Worm (Caenorhabditis elegans) whole organism, L1 larva: ENCODE data around the gene R11F4.1.

Experiments used
- C04F5.9 ChIP-seq: sonication (generic microtip); optimal IDR thresholded peaks from 2 replicates; lab custom pipeline; 2016; ENCODE audit warnings: missing genetic modification characterization, missing compliant biosample characterization
- Y116A8C.19 ChIP-seq: sonication (generic microtip); optimal IDR thresholded peaks from 2 replicates; lab custom pipeline; 2016; ENCODE audit warnings: missing compliant biosample characterization, missing genetic modification characterization, borderline replicate concordance
- aha-1 ChIP-seq: fragments of 150-350 bp; optimal IDR thresholded peaks from 2 replicates; lab custom pipeline; 2014; ENCODE audit warnings: missing biosample characterization, missing genetic modification characterization
- ama-1 ChIP-seq: fragments of 150-350 bp; optimal IDR thresholded peaks from 2 replicates; lab custom pipeline; 2014
- ceh-63 ChIP-seq: fragments of 200-800 bp; sonication (Bioruptor generic); optimal IDR thresholded peaks from 2 replicates; lab custom pipeline; 2018; ENCODE audit warnings: mild to moderate bottlenecking, missing genetic modification characterization, missing compliant biosample characterization
- ceh-8 ChIP-seq: fragments of 200-800 bp; sonication (Bioruptor generic); optimal IDR thresholded peaks from 2 replicates; lab custom pipeline; 2018; ENCODE audit warnings: mild to moderate bottlenecking, missing genetic modification characterization, moderate library complexity, missing compliant biosample characterization
- ceh-88 ChIP-seq: fragments of 200-800 bp; sonication (Bioruptor generic); IDR thresholded peaks from 2 replicates; pipeline ENCODE4 v1.3.6; 2022; ENCODE audit warnings: missing genetic modification characterization, missing compliant biosample characterization
- ceh-90 ChIP-seq: sonication (generic microtip); optimal IDR thresholded peaks from 2 replicates; lab custom pipeline; 2016; ENCODE audit warnings: missing genetic modification characterization, missing compliant biosample characterization
- ces-1 ChIP-seq: fragments of 150-350 bp; optimal IDR thresholded peaks from 2 replicates; lab custom pipeline; 2014; ENCODE audit warnings: missing biosample characterization, missing genetic modification reagents, missing genetic modification characterization
- dpl-1 ChIP-seq, 3 experiments: fragments of 150-350 bp in 2 of 3; sonication (generic microtip) in 1 of 3; optimal IDR thresholded peaks; 2 replicates each; lab custom pipeline; 2014 to 2017; ENCODE audit warnings: missing biosample characterization in 3 of 3, missing genetic modification characterization in 3 of 3, missing genetic modification reagents in 3 of 3
- efl-1 ChIP-seq, 4 experiments: fragments of 150-350 bp; optimal IDR thresholded peaks in 3 of 4; peaks in 1 of 4; 1 replicate in 1 of 4; 2 replicates in 3 of 4; lab custom pipeline; 2014; ENCODE audit warnings: missing biosample characterization in 2 of 4, missing genetic modification characterization in 2 of 4, missing genetic modification reagents in 2 of 4
- efl-3 ChIP-seq: fragments of 200-800 bp; sonication (Bioruptor generic); optimal IDR thresholded peaks from 2 replicates; lab custom pipeline; 2018; ENCODE audit warnings: mild to moderate bottlenecking, missing genetic modification characterization, missing compliant biosample characterization
- egl-13 ChIP-seq: sonication (generic microtip); optimal IDR thresholded peaks from 2 replicates; lab custom pipeline; 2016; ENCODE audit warnings: missing genotype, missing genetic modification reagents, missing genetic modification characterization, missing compliant biosample characterization
- egl-27 ChIP-seq, 2 experiments: fragments of 150-350 bp in 1 of 2; sonication (generic microtip); optimal IDR thresholded peaks; 3 replicates each; lab custom pipeline; 2017 to 2018; ENCODE audit warnings: missing biosample characterization in 2 of 2, missing genetic modification characterization in 2 of 2, missing genetic modification reagents in 2 of 2
- elt-3 ChIP-seq, 6 experiments: fragments of 150-350 bp in 1 of 6; sonication (generic microtip); optimal IDR thresholded peaks; 2 replicates each; lab custom pipeline; 2017 to 2018; ENCODE audit warnings: missing biosample characterization in 6 of 6, missing genetic modification characterization in 6 of 6, inconsistent platforms in 1 of 6
- ets-5 ChIP-seq: fragments of 200-800 bp; sonication (Bioruptor generic); IDR thresholded peaks from 2 replicates; pipeline ENCODE4 v1.3.6; 2022; ENCODE audit warnings: missing genetic modification characterization, missing compliant biosample characterization
- fkh-4 ChIP-seq: sonication (generic microtip); optimal IDR thresholded peaks from 2 replicates; lab custom pipeline; 2016; ENCODE audit warnings: missing compliant biosample characterization, missing genetic modification characterization, borderline replicate concordance
- fkh-8 ChIP-seq: sonication (generic microtip); optimal IDR thresholded peaks from 2 replicates; lab custom pipeline; 2016; ENCODE audit warnings: mild to moderate bottlenecking, missing genetic modification characterization, missing compliant biosample characterization
- fos-1 ChIP-seq: fragments of 150-350 bp; optimal IDR thresholded peaks from 2 replicates; lab custom pipeline; 2014; ENCODE audit warnings: missing biosample characterization, missing genetic modification characterization
- hlh-4 ChIP-seq: sonication (generic microtip); optimal IDR thresholded peaks from 2 replicates; lab custom pipeline; 2016; ENCODE audit warnings: mild to moderate bottlenecking, missing genetic modification characterization, missing compliant biosample characterization
- irx-1 ChIP-seq: sonication (generic microtip); optimal IDR thresholded peaks from 2 replicates; lab custom pipeline; 2016; ENCODE audit warnings: missing genetic modification characterization, missing compliant biosample characterization
- isw-1 ChIP-seq: fragments of 200-800 bp; sonication (Bioruptor generic); IDR thresholded peaks from 2 replicates; pipeline ENCODE4 v1.3.6; 2022; ENCODE audit warnings: missing genetic modification characterization, missing compliant biosample characterization
- jun-1 ChIP-seq: fragments of 150-350 bp; optimal IDR thresholded peaks from 2 replicates; lab custom pipeline; 2014; ENCODE audit warnings: missing biosample characterization, missing genetic modification reagents, missing genetic modification characterization
- lin-13 ChIP-seq: fragments of 150-350 bp; optimal IDR thresholded peaks from 2 replicates; lab custom pipeline; 2014; ENCODE audit warnings: missing biosample characterization, missing genetic modification reagents, missing genetic modification characterization
- lin-35 ChIP-seq, 2 experiments: fragments of 150-350 bp; optimal IDR thresholded peaks; 2 replicates each; lab custom pipeline; 2014; ENCODE audit warnings: missing biosample characterization in 2 of 2, missing genetic modification characterization in 2 of 2, missing genetic modification reagents in 2 of 2
- lir-3 ChIP-seq: sonication (generic microtip); optimal IDR thresholded peaks from 2 replicates; lab custom pipeline; 2016; ENCODE audit warnings: mild to moderate bottlenecking, missing genetic modification characterization, moderate library complexity, missing compliant biosample characterization; ENCODE audit not compliant: poor library complexity
- lsy-2 ChIP-seq, 2 experiments: fragments of 150-350 bp; optimal IDR thresholded peaks; 2 replicates each; lab custom pipeline; 2014; ENCODE audit warnings: missing biosample characterization in 2 of 2, missing genetic modification characterization in 2 of 2
- mdl-1 ChIP-seq, 2 experiments: fragments of 150-350 bp; optimal IDR thresholded peaks; 2 replicates each; lab custom pipeline; 2014 to 2017; ENCODE audit warnings: missing biosample characterization in 2 of 2, missing genetic modification characterization in 2 of 2, inconsistent platforms in 1 of 2
- mef-2 ChIP-seq: fragments of 150-350 bp; optimal IDR thresholded peaks from 2 replicates; lab custom pipeline; 2014; ENCODE audit warnings: missing biosample characterization, missing genetic modification characterization
- nhr-11 ChIP-seq: fragments of 150-350 bp; optimal IDR thresholded peaks from 2 replicates; lab custom pipeline; 2014; ENCODE audit warnings: missing biosample characterization, missing genetic modification characterization
- nhr-12 ChIP-seq: sonication (generic microtip); optimal IDR thresholded peaks from 2 replicates; lab custom pipeline; 2017; ENCODE audit warnings: missing biosample characterization, missing genetic modification characterization
- nhr-20 ChIP-seq: sonication (generic microtip); optimal IDR thresholded peaks from 2 replicates; lab custom pipeline; 2016; ENCODE audit warnings: mild to moderate bottlenecking, missing genetic modification characterization, missing compliant biosample characterization
- nhr-28 ChIP-seq: fragments of 150-350 bp; optimal IDR thresholded peaks from 2 replicates; lab custom pipeline; 2014; ENCODE audit warnings: missing biosample characterization, missing genetic modification characterization
- nhr-47 ChIP-seq: sonication (generic microtip); optimal IDR thresholded peaks from 2 replicates; lab custom pipeline; 2016; ENCODE audit warnings: mild to moderate bottlenecking, missing genetic modification characterization, moderate library complexity, missing compliant biosample characterization
- nhr-71 ChIP-seq: sonication (generic microtip); optimal IDR thresholded peaks from 2 replicates; lab custom pipeline; 2016; ENCODE audit warnings: mild to moderate bottlenecking, missing genetic modification characterization, moderate library complexity, missing compliant biosample characterization
- nhr-76 ChIP-seq: sonication (generic microtip); optimal IDR thresholded peaks from 2 replicates; lab custom pipeline; 2017; ENCODE audit warnings: missing biosample characterization, missing genetic modification characterization
- nhr-77 ChIP-seq: fragments of 150-350 bp; optimal IDR thresholded peaks from 2 replicates; lab custom pipeline; 2014; ENCODE audit warnings: missing biosample characterization, missing genetic modification characterization
- pag-3 ChIP-seq: sonication (generic microtip); optimal IDR thresholded peaks from 2 replicates; lab custom pipeline; 2017; ENCODE audit warnings: missing genetic modification characterization, mild to moderate bottlenecking, missing compliant biosample characterization, antibody characterized with exemption, borderline replicate concordance; ENCODE audit not compliant: insufficient read depth
- pqm-1 ChIP-seq: sonication (generic microtip); optimal IDR thresholded peaks from 3 replicates; lab custom pipeline; 2017; ENCODE audit warnings: missing biosample characterization, missing genetic modification characterization
- rnt-1 ChIP-seq: sonication (generic microtip); optimal IDR thresholded peaks from 2 replicates; lab custom pipeline; 2016; ENCODE audit warnings: mild to moderate bottlenecking, missing genetic modification characterization, moderate library complexity, missing compliant biosample characterization
- skn-1 ChIP-seq: fragments of 150-350 bp; optimal IDR thresholded peaks from 2 replicates; lab custom pipeline; 2014; ENCODE audit warnings: missing biosample characterization, missing genetic modification characterization
- snpc-4 ChIP-seq: fragments of 150-350 bp; optimal IDR thresholded peaks from 2 replicates; lab custom pipeline; 2014; ENCODE audit warnings: missing biosample characterization, missing genetic modification characterization
- sox-4 ChIP-seq: sonication (generic microtip); optimal IDR thresholded peaks from 2 replicates; lab custom pipeline; 2016; ENCODE audit warnings: missing genetic modification characterization, missing compliant biosample characterization
- sptf-1 ChIP-seq: fragments of 150-350 bp; optimal IDR thresholded peaks from 2 replicates; lab custom pipeline; 2014; ENCODE audit warnings: missing biosample characterization, missing genetic modification characterization
- tbx-2 ChIP-seq: sonication (generic microtip); optimal IDR thresholded peaks from 2 replicates; lab custom pipeline; 2016; ENCODE audit warnings: missing genetic modification characterization, missing compliant biosample characterization
- unc-130 ChIP-seq: fragments of 150-350 bp; optimal IDR thresholded peaks from 2 replicates; lab custom pipeline; 2017; ENCODE audit warnings: missing biosample characterization, missing genetic modification characterization, inconsistent platforms
- unc-30 ChIP-seq: sonication (generic microtip); optimal IDR thresholded peaks from 2 replicates; lab custom pipeline; 2017; ENCODE audit warnings: missing biosample characterization, missing genetic modification characterization
- unc-62 ChIP-seq: fragments of 150-350 bp; optimal IDR thresholded peaks from 2 replicates; lab custom pipeline; 2014; ENCODE audit warnings: missing biosample characterization, missing genetic modification reagents, missing genetic modification characterization
- unc-98 ChIP-seq: fragments of 200-800 bp; sonication (Bioruptor generic); IDR thresholded peaks from 2 replicates; pipeline ENCODE4 v1.3.6; 2022; ENCODE audit warnings: missing genetic modification characterization, missing compliant biosample characterization
- vab-15 ChIP-seq: sonication (generic microtip); optimal IDR thresholded peaks from 2 replicates; lab custom pipeline; 2017; ENCODE audit warnings: missing genotype, mild to moderate bottlenecking, missing genetic modification characterization, missing compliant biosample characterization
- xbp-1 ChIP-seq: sonication (generic microtip); optimal IDR thresholded peaks from 2 replicates; lab custom pipeline; 2016; ENCODE audit warnings: missing genetic modification characterization, missing compliant biosample characterization
- zip-4 ChIP-seq: fragments of 200-800 bp; sonication (Bioruptor generic); optimal IDR thresholded peaks from 2 replicates; lab custom pipeline; 2018; ENCODE audit warnings: mild to moderate bottlenecking, missing genetic modification characterization, moderate library complexity, missing compliant biosample characterization
- ztf-11 ChIP-seq, 2 experiments: sonication (generic microtip); optimal IDR thresholded peaks; 2 replicates each; lab custom pipeline; 2016 to 2017; ENCODE audit warnings: missing genetic modification characterization in 2 of 2, missing biosample characterization in 1 of 2, missing compliant biosample characterization in 1 of 2

Gene R11F4.1

DNA sequence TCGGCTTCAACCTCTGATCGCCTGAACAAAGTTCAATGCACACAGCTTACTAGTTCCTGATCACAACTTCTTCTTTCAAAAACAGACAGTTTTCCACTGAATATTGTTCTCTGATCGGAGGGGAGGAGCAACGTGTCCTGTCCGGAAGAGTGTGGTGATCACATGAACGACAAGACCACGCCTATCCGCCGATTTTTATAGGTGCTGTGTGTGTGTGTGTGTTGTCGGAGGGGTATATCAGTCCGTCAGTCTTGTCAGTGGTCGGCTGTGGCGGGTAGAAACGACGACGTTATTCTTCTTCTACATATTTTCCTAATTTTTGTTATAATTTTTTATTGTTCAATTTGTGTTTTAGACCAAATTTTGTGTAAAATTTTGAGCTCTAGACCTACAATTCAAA is 940 bp upstream of the R11F4.1 start (continued):
- TF ChIP-seq nhr-28 (tag; lab: Kevin White, UChicago) (no peak), elt-3 (tag; optimal IDR thresholded peaks at IDR 0.05; lab: Kevin White, UChicago) (peak in 1 of 6 experiments; percentile 16), sptf-1 (tag; lab: Kevin White, UChicago) (no peak), ceh-90 (tag; lab: Kevin White, UChicago) (no peak), ceh-88 (GFP tag; lab: Robert Waterston, UW) (no peak), efl-3 (GFP tag; lab: Kevin White, UChicago) (no peak), unc-30 (tag; lab: Kevin White, UChicago) (no peak), rnt-1 (tag; lab: Kevin White, UChicago) (peak; percentile 17), pag-3 (no peak), lin-35 (GFP tag; optimal IDR thresholded peaks at IDR 0.05; lab: Kevin White, UChicago) (peak in 1 of 2 experiments; percentile 63), mef-2 (tag; lab: Kevin White, UChicago) (no peak), unc-62 (GFP tag; lab: Kevin White, UChicago) (no peak), C04F5.9 (tag; lab: Kevin White, UChicago) (no peak), ceh-63 (GFP tag; lab: Kevin White, UChicago) (no peak), isw-1 (GFP tag; lab: Robert Waterston, UW) (no peak), lir-3 (no peak), nhr-71 (tag; lab: Kevin White, UChicago) (peak; percentile 65), aha-1 (no peak), unc-98 (GFP tag; lab: Robert Waterston, UW) (no peak), unc-130 (peak; percentile 14), mdl-1 (tag; optimal IDR thresholded peaks at IDR 0.05; lab: Kevin White, UChicago) (peak in 1 of 2 experiments; percentile 69), nhr-20 (peak; percentile 56), ceh-8 (GFP tag; lab: Kevin White, UChicago) (no peak), skn-1 (tag; lab: Kevin White, UChicago) (no peak), nhr-77 (tag; lab: Kevin White, UChicago) (no peak), dpl-1 (GFP tag; optimal IDR thresholded peaks at IDR 0.05; lab: Kevin White, UChicago) (no peak), ets-5 (GFP tag; lab: Robert Waterston, UW) (no peak), ama-1 (peak; percentile 50), xbp-1 (tag; lab: Kevin White, UChicago) (no peak), snpc-4 (tag; lab: Kevin White, UChicago) (no peak), nhr-11 (tag; lab: Kevin White, UChicago) (no peak), nhr-12 (no peak), egl-13 (tag; lab: Kevin White, UChicago) (no peak), ztf-11 (tag; optimal IDR thresholded peaks at IDR 0.05; lab: Kevin White, UChicago) (no peak), irx-1 (no peak), vab-15 (tag; lab: Kevin White, UChicago) (no peak), Y116A8C.19 (no peak), fos-1 (tag; lab: Kevin White, UChicago) (no peak), lsy-2 (tag; optimal IDR thresholded peaks at IDR 0.05; lab: Kevin White, UChicago) (no peak), efl-1 (optimal IDR thresholded peaks at IDR 0.05; lab: Kevin White, UChicago) (no peak), efl-1 (GFP tag; optimal IDR thresholded peaks at IDR 0.05 in 1 of 2; lab: Kevin White, UChicago) (no peak), sox-4 (tag; lab: Kevin White, UChicago) (no peak), nhr-76 (tag; lab: Kevin White, UChicago) (no peak), ces-1 (GFP tag; lab: Kevin White, UChicago) (no peak), hlh-4 (tag; lab: Kevin White, UChicago) (no peak), zip-4 (GFP tag; lab: Kevin White, UChicago) (no peak), nhr-47 (tag; lab: Kevin White, UChicago) (peak; percentile 4), fkh-8 (tag; lab: Kevin White, UChicago) (no peak), egl-27 (tag; optimal IDR thresholded peaks at IDR 0.05; lab: Kevin White, UChicago) (no peak), pqm-1 (no peak), lin-13 (GFP tag; lab: Kevin White, UChicago) (no peak), fkh-4 (no peak), jun-1 (tag; lab: Kevin White, UChicago) (no peak), tbx-2 (tag; lab: Kevin White, UChicago) (peak; percentile 48)
